Fruit fly (Drosophila melanogaster): ENCODE data around the gene Rbbp5.

The Rbbp5 gene

dm6 chr3L:20309758-20310733, 37.7 kb downstream of the Rbbp5 start:
- TF ChIP-seq CG9705 (GFP tag; optimal IDR thresholded peaks at IDR 0.05) (peak; percentile 18), Hr83 (GFP tag; optimal IDR thresholded peaks at IDR 0.05; ENCODE audit: poor library complexity, severe bottlenecking) (peak; percentile 38), Rel (GFP tag; optimal IDR thresholded peaks at IDR 0.05) (no peak), Rel (tag; optimal IDR thresholded peaks at IDR 0.05) (peak; percentile 33), psq (GFP tag; optimal IDR thresholded peaks at IDR 0.05) (peak; percentile 54), foxo (GFP tag; optimal IDR thresholded peaks at IDR 0.05) (peak in 1 of 2 experiments; percentile 53), jim (GFP tag; optimal IDR thresholded peaks at IDR 0.05) (no peak), sv (GFP tag; optimal IDR thresholded peaks at IDR 0.05) (peak; percentile 43), CG32264 (GFP tag; optimal IDR thresholded peaks at IDR 0.05) (no peak), Hnf4 (GFP tag; optimal IDR thresholded peaks at IDR 0.05) (peak; percentile 57), rgr (GFP tag; optimal IDR thresholded peaks at IDR 0.05) (peak; percentile 66), dl (GFP tag; optimal IDR thresholded peaks at IDR 0.05; ENCODE audit: insufficient read depth in 1 of 2, partially characterized antibody in 2 of 2) (peak in 1 of 2 experiments; percentile 19), Myc (optimal IDR thresholded peaks at IDR 0.05) (peak; percentile 39), HLH106 (tag; optimal IDR thresholded peaks at IDR 0.05) (peak; percentile 23), Abd-B (GFP tag; optimal IDR thresholded peaks at IDR 0.05) (no peak), woc (GFP tag; optimal IDR thresholded peaks at IDR 0.05) (no peak)

dm6 chr3L:20309354-20309753, 38.4 kb downstream of the Rbbp5 start, which contains the start of gene polo:
Gene polo (plus strand): TSS chr3L:20309654.
- no peak for TF ChIP-seq OdsH (GFP tag; optimal IDR thresholded peaks at IDR 0.05)
- TF ChIP-seq Dif (GFP tag; optimal IDR thresholded peaks at IDR 0.05; ENCODE audit: partially characterized antibody) = no peak
- TF ChIP-seq Sp1 (GFP tag; optimal IDR thresholded peaks at IDR 0.05) = no peak
- no peak for TF ChIP-seq woc (GFP tag; optimal IDR thresholded peaks at IDR 0.05)
- no peak for TF ChIP-seq Hr83 (GFP tag; optimal IDR thresholded peaks at IDR 0.05; ENCODE audit: poor library complexity, severe bottlenecking)
- TF ChIP-seq pan (optimal IDR thresholded peaks at IDR 0.05) = no peak
- TF ChIP-seq brk (GFP tag; optimal IDR thresholded peaks at IDR 0.05) = no peak

- TF ChIP-seq sv (GFP tag; optimal IDR thresholded peaks at IDR 0.05) (no peak), dl (GFP tag; optimal IDR thresholded peaks at IDR 0.05; ENCODE audit: insufficient read depth in 1 of 2, partially characterized antibody in 2 of 2) (no peak), h (GFP tag; optimal IDR thresholded peaks at IDR 0.05) (no peak), Mio (GFP tag; optimal IDR thresholded peaks at IDR 0.05) (no peak), brk (GFP tag; optimal IDR thresholded peaks at IDR 0.05) (no peak), sage (GFP tag; optimal IDR thresholded peaks at IDR 0.05) (no peak), Sp1 (GFP tag; optimal IDR thresholded peaks at IDR 0.05) (no peak), usp (GFP tag; optimal IDR thresholded peaks at IDR 0.05) (no peak), dmrt93B (GFP tag; optimal IDR thresholded peaks at IDR 0.05) (no peak), CG9705 (GFP tag; optimal IDR thresholded peaks at IDR 0.05) (no peak), fru (GFP tag; optimal IDR thresholded peaks at IDR 0.05) (no peak)
Observed at dm6 chr3L:20306142-20306541, 41.6 kb downstream of the Rbbp5 start, which contains the start of gene CG32225. Gene CG32225 (minus strand): TSS chr3L:20306283.

dm6 chr3L:20302081-20302630, 45.6 kb downstream of the Rbbp5 start, which contains the start of gene Pex23:
Gene Pex23 (minus strand): TSS chr3L:20302141.
- TF ChIP-seq Dif (GFP tag; optimal IDR thresholded peaks at IDR 0.05; ENCODE audit: partially characterized antibody) (no peak), foxo (GFP tag; optimal IDR thresholded peaks at IDR 0.05) (peak in 1 of 2 experiments; percentile 84), HLH106 (tag; optimal IDR thresholded peaks at IDR 0.05) (peak; percentile 78), Hnf4 (GFP tag; optimal IDR thresholded peaks at IDR 0.05) (no peak), h (GFP tag; optimal IDR thresholded peaks at IDR 0.05) (peak; percentile 86), Abd-B (GFP tag; optimal IDR thresholded peaks at IDR 0.05) (no peak), N (GFP tag; optimal IDR thresholded peaks at IDR 0.05) (no peak), Rel (GFP tag; optimal IDR thresholded peaks at IDR 0.05) (no peak), Rel (tag; optimal IDR thresholded peaks at IDR 0.05) (peak; percentile 32), dmrt93B (GFP tag; optimal IDR thresholded peaks at IDR 0.05) (no peak), lola (GFP tag; optimal IDR thresholded peaks at IDR 0.05) (no peak), CrebA (GFP tag; optimal IDR thresholded peaks at IDR 0.05; ENCODE audit: borderline replicate concordance) (no peak), sv (GFP tag; optimal IDR thresholded peaks at IDR 0.05) (peak; percentile 83), jim (GFP tag; optimal IDR thresholded peaks at IDR 0.05) (no peak), Vsx2 (GFP tag; optimal IDR thresholded peaks at IDR 0.05; ENCODE audit: partially characterized antibody) (no peak), Sp1 (GFP tag; optimal IDR thresholded peaks at IDR 0.05) (peak; percentile 58), dsf (GFP tag; optimal IDR thresholded peaks at IDR 0.05; ENCODE audit: borderline replicate concordance) (peak; percentile 84), pan (optimal IDR thresholded peaks at IDR 0.05) (no peak), Mio (GFP tag; optimal IDR thresholded peaks at IDR 0.05) (no peak), CG9705 (GFP tag; optimal IDR thresholded peaks at IDR 0.05) (peak; percentile 58), CG32264 (GFP tag; optimal IDR thresholded peaks at IDR 0.05) (no peak), fru (GFP tag; optimal IDR thresholded peaks at IDR 0.05) (peak; percentile 87), GATAd (GFP tag; optimal IDR thresholded peaks at IDR 0.05) (peak; percentile 70), psq (GFP tag; optimal IDR thresholded peaks at IDR 0.05) (peak; percentile 69), tai (GFP tag; optimal IDR thresholded peaks at IDR 0.05) (no peak), Myc (optimal IDR thresholded peaks at IDR 0.05) (peak; percentile 26), Hr83 (GFP tag; optimal IDR thresholded peaks at IDR 0.05; ENCODE audit: poor library complexity, severe bottlenecking) (peak; percentile 68), Dfd (GFP tag; optimal IDR thresholded peaks at IDR 0.05) (no peak), brk (GFP tag; optimal IDR thresholded peaks at IDR 0.05) (no peak), Jra (GFP tag; optimal IDR thresholded peaks at IDR 0.05) (peak; percentile 84), sage (GFP tag; optimal IDR thresholded peaks at IDR 0.05) (peak; percentile 45), OdsH (GFP tag; optimal IDR thresholded peaks at IDR 0.05) (peak; percentile 67), dl (GFP tag; optimal IDR thresholded peaks at IDR 0.05; ENCODE audit: insufficient read depth in 1 of 2, partially characterized antibody in 2 of 2) (no peak), usp (GFP tag; optimal IDR thresholded peaks at IDR 0.05) (no peak)
